Worm (Caenorhabditis elegans): ENCODE data around the gene F18A11.2.
"Not testable (repeated sequence)": the region's sequence is repeated elsewhere in the genome, so short reads cannot be mapped to it uniquely, and the experiment has no call there.

The F18A11.2 gene

DNA sequence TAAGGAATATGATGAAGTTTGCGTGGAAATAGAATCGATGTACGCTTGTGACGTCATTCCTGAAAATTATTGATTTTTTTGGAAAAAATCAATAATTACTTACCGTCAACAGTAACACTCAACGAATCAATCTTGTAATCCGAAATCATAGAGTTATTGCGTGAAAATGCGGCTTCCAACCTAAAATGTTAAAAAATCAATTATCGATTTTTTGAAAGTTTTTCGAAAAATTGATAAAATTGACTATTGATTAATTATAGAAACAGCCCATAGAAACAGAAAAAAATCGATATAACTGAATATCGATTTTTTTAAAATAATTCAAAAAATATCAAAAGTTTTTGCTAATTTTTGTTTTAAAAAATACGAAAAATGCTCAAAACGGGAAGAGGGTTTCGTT, 15.6 kb downstream of the F18A11.2 start, which contains the start of gene F42G4.7:
F42G4.7 (minus strand) TSS at position 185 of the 400 bp plus-strand sequence.
- not testable (repeated sequence) for TF ChIP-seq nfya-2 (GFP tag; IDR thresholded peaks at IDR 0.05); efl-1 (GFP tag; optimal IDR thresholded peaks at IDR 0.05); Y95B8A.8 (GFP tag; IDR thresholded peaks at IDR 0.05)

DNA sequence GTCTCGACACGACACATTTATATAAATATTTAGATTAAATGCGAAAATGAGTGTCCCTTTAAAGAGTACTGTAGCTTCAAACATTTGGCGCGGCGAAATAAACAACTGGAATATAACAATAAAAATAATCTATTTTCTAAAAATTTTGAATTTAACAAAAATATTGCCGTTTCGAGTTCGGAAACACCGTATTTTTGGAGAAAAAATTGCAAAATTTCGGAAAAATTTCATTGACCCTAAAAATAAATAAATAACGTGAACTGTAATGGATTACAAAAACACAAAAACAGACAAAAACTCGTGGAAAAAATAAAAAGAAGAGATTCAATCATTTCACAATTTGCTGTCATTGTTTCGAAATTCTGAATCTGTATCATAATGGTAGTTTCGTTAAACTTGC, 16.1 kb downstream of the F18A11.2 start, which contains the start of gene F42G4.2:
F42G4.2 (plus strand) TSS at position 301 of the 400 bp plus-strand sequence.
- not testable (repeated sequence) for TF ChIP-seq madf-3 (GFP tag; IDR thresholded peaks at IDR 0.05); Y79H2A.3 (GFP tag; conservative IDR thresholded peaks at IDR 0.05); rec-8 (tag; optimal IDR thresholded peaks at IDR 0.05)

DNA sequence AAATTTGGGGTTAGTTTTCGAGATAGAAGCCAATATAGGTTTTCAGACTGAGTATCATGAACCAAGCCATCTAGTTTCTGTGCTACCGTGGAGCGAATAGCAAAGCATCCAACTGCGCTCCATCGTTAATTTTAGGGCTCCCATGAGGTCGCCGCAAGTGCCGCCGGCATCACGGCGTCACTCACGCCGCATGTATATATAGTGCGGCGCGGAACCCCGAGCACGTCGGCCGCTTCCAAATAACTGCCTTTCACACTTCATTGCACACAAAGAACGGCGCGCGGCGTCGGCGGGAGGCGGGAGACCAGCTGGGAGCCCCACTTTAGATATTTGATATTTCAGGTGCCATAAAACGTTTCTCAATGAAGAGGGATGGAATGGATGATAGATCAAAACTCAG, 18.6 kb downstream of the F18A11.2 start:
- TF ChIP-seq aptf-3 (GFP tag; IDR thresholded peaks at IDR 0.05) (no peak), hmg-1.2 (GFP tag; IDR thresholded peaks at IDR 0.05) (peak; percentile 54; the same call in 1 of the 2 replicates), Y95B8A.8 (GFP tag; IDR thresholded peaks at IDR 0.05) (no peak), zfh-2 (GFP tag; conservative IDR thresholded peaks at IDR 0.05) (peak; percentile 77), nhr-90 (tag; optimal IDR thresholded peaks at IDR 0.05) (no peak), snpc-4 (GFP tag; optimal IDR thresholded peaks at IDR 0.05) (peak; percentile 55), snpc-4 (tag; optimal IDR thresholded peaks at IDR 0.05) (peak in 2 of 4 experiments; percentile 71 to 88), snpc-1.1 (tag; optimal IDR thresholded peaks at IDR 0.05; ENCODE audit: insufficient read depth) (peak; percentile 56)

DNA sequence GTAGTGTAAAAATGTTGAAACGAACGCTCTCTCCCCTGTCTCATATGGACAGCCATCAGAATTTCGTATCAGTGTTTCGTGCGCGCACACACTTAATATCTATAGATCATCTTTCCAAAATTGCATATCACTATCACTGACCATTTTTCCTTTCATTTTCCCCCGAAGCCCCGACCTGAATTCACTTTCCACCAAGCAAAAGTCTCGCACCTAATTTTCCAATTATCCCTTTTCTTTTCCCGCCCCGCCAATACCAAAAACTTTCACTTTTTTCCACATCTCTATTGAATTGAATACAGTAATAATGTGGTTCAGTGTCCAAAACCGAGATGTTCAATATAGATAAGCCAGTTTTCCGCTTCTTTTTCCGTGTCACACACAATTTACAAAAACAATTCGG, 21.9 kb downstream of the F18A11.2 start:
- TF ChIP-seq lir-1 (GFP tag; conservative IDR thresholded peaks at IDR 0.05) (no peak), tlf-1 (GFP tag; optimal IDR thresholded peaks at IDR 0.05) (no peak), lag-1 (GFP tag; IDR thresholded peaks at IDR 0.05) (no peak), lin-54 (GFP tag; optimal IDR thresholded peaks at IDR 0.05) (no peak)

DNA sequence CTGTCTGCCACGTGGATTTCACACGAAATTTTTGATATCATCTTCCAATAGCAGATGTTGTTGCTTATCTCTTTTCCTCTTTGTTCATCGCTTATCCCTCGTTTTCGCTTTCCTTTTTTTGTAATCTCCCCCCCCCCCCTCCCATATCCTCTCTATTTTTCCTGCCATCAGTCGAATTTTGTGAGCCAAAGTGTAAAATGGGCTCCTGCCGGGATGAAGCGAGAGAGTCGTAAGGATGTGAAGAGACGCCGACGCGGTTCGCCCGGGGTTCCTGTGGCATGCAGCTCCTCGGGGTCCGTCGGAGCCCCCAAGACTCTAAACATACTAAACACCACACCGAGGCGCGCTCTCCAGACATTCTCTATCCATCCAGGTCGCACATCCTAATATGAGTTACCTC, 25.1 kb downstream of the F18A11.2 start, which contains the start of gene zyx-1:
zyx-1 (plus strand) TSS at position 331 of the 400 bp plus-strand sequence.
- peak; percentile 37; the same call in 1 of the 2 replicates for TF ChIP-seq egrh-3 (GFP tag; IDR thresholded peaks at IDR 0.05)
- no peak for TF ChIP-seq F22D6.2 (tag; optimal IDR thresholded peaks at IDR 0.05)
- TF ChIP-seq zfh-2 (GFP tag; conservative IDR thresholded peaks at IDR 0.05): peak; percentile 88
- no peak for TF ChIP-seq madf-8 (GFP tag; conservative IDR thresholded peaks at IDR 0.05)
- TF ChIP-seq rcor-1 (GFP tag; IDR thresholded peaks at IDR 0.05): no peak
- TF ChIP-seq B0336.3 (GFP tag; IDR thresholded peaks at IDR 0.05): no peak
- no peak for TF ChIP-seq ets-4 (GFP tag; optimal IDR thresholded peaks at IDR 0.05)
- no peak for TF ChIP-seq cebp-2 (GFP tag; IDR thresholded peaks at IDR 0.05)

DNA sequence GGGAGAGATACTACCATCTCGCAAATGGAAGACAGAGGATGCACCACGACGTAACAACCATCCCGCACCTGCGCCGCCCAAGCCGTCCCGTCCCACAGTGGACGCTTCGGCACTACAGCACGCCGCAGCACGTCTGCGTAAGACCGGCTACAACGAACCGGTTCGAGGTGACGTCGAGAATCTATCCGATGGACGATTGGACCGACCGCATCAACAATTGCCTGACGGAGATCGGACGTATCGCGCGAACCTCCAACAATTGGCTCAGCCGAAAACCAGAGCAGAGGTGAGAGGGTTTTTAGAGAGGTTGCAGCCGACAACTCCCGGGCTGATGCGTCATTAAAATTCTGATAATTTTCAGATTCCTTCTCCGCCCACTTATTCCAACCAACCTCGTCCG, 27.7 kb downstream of the F18A11.2 start:
- no peak for TF ChIP-seq K12H6.12 (tag; optimal IDR thresholded peaks at IDR 0.05)
- no peak for TF ChIP-seq efl-1 (GFP tag; optimal IDR thresholded peaks at IDR 0.05)
- TF ChIP-seq let-607 (tag; optimal IDR thresholded peaks at IDR 0.05): no peak
- no peak for TF ChIP-seq sptf-2 (GFP tag; optimal IDR thresholded peaks at IDR 0.05)
- TF ChIP-seq tbx-9 (tag; optimal IDR thresholded peaks at IDR 0.05; ENCODE audit: borderline replicate concordance): no peak
- TF ChIP-seq aptf-3 (GFP tag; IDR thresholded peaks at IDR 0.05): no peak
- TF ChIP-seq ztf-3 (GFP tag; optimal IDR thresholded peaks at IDR 0.05): no peak
- TF ChIP-seq ceh-100 (GFP tag; IDR thresholded peaks at IDR 0.05): no peak
- TF ChIP-seq snpc-4 (GFP tag; optimal IDR thresholded peaks at IDR 0.05): no peak
- no peak for TF ChIP-seq snpc-4 (tag; optimal IDR thresholded peaks at IDR 0.05)
- TF ChIP-seq zfh-2 (GFP tag; conservative IDR thresholded peaks at IDR 0.05): peak; percentile 81
- TF ChIP-seq hmg-20 (GFP tag; IDR thresholded peaks at IDR 0.05): 0 out of 2 replicates have a peak, but pooled peaks have one; percentile 16
- no peak for TF ChIP-seq ceh-27 (GFP tag; optimal IDR thresholded peaks at IDR 0.05)
- peak; percentile 37 for TF ChIP-seq F52B5.7 (tag; optimal IDR thresholded peaks at IDR 0.05)
- TF ChIP-seq madf-10 (tag; optimal IDR thresholded peaks at IDR 0.05): no peak
- no peak for TF ChIP-seq somi-1 (GFP tag; optimal IDR thresholded peaks at IDR 0.05)
- TF ChIP-seq ztf-18 (tag; optimal IDR thresholded peaks at IDR 0.05): no peak
- no peak for TF ChIP-seq akir-1 (GFP tag; optimal IDR thresholded peaks at IDR 0.05)
- no peak for TF ChIP-seq sea-2 (GFP tag; IDR thresholded peaks at IDR 0.05)
- TF ChIP-seq lag-1 (GFP tag; IDR thresholded peaks at IDR 0.05): no peak
- no peak for TF ChIP-seq K11D2.4 (GFP tag; IDR thresholded peaks at IDR 0.05)

All from whole organism, young adult.